Fruit fly (Drosophila melanogaster): Measurements from ENCODE around the gene Sirt2.
A peak's percentile ranks its signal among the peaks of the same experiment; 100 is the strongest.

Sirt2 gene

dm6 chr3R:20312838-20313237 lies 15.4 kb upstream of the Sirt2 start (continued):
- TF ChIP-seq Gsc (GFP tag; IDR thresholded peaks at IDR 0.05) (no peak), knrl (GFP tag; IDR thresholded peaks at IDR 0.05; ENCODE audit: partially characterized antibody) (no peak), HHEX (GFP tag; optimal IDR thresholded peaks at IDR 0.05) (peak; percentile 20), slp2 (GFP tag; optimal IDR thresholded peaks at IDR 0.05) (no peak), CG11560 (tag; IDR thresholded peaks at IDR 0.05) (no peak), CG2678 (tag; optimal IDR thresholded peaks at IDR 0.05) (peak; percentile 54), mam (GFP tag; optimal IDR thresholded peaks at IDR 0.05) (no peak), CG15601 (tag; optimal IDR thresholded peaks at IDR 0.05) (no peak), Sox100B (GFP tag; optimal IDR thresholded peaks at IDR 0.05) (peak; percentile 37), emc (GFP tag; optimal IDR thresholded peaks at IDR 0.05) (peak; percentile 15), nmo (GFP tag; optimal IDR thresholded peaks at IDR 0.05) (peak; percentile 38), CG10431 (GFP tag; optimal IDR thresholded peaks at IDR 0.05) (no peak), bbx (GFP tag; IDR thresholded peaks at IDR 0.05; ENCODE audit: partially characterized antibody) (no peak), tin (GFP tag; optimal IDR thresholded peaks at IDR 0.05) (peak; percentile 10), CG12071 (GFP tag; optimal IDR thresholded peaks at IDR 0.05) (peak; percentile 51), lilli (GFP tag; optimal IDR thresholded peaks at IDR 0.05) (peak; percentile 35), H15 (GFP tag; IDR thresholded peaks at IDR 0.05) (no peak), cas (GFP tag; IDR thresholded peaks at IDR 0.05) (no peak), D19B (GFP tag; optimal IDR thresholded peaks at IDR 0.05) (peak; percentile 29), ttk (GFP tag; IDR thresholded peaks at IDR 0.05) (no peak), lbe (GFP tag; optimal IDR thresholded peaks at IDR 0.05) (peak; percentile 65), CG32767 (GFP tag; IDR thresholded peaks at IDR 0.05) (0 out of 2 replicates have a peak, but pooled peaks have one; percentile 32), unpg (GFP tag; optimal IDR thresholded peaks at IDR 0.05) (no peak), Nf-YC (tag; optimal IDR thresholded peaks at IDR 0.05) (peak; percentile 4), dysf (GFP tag; IDR thresholded peaks at IDR 0.05) (peak; percentile 58; the same call in 2 of the 3 replicates), CG7357 (GFP tag; IDR thresholded peaks at IDR 0.05) (peak; percentile 48; the same call in 1 of the 3 replicates), CG4424 (GFP tag; optimal IDR thresholded peaks at IDR 0.05) (peak; percentile 13), onecut (GFP tag; IDR thresholded peaks at IDR 0.05) (no peak), Antp (GFP tag; optimal IDR thresholded peaks at IDR 0.05) (no peak), B-H2 (GFP tag; optimal IDR thresholded peaks at IDR 0.05) (no peak), Ravus (GFP tag; IDR thresholded peaks at IDR 0.05) (peak; percentile 13), CG8924 (tag; optimal IDR thresholded peaks at IDR 0.05) (peak; percentile 30), so (GFP tag; IDR thresholded peaks at IDR 0.05) (0 out of 3 replicates have a peak, but pooled peaks have one; percentile 29), CG4282 (GFP tag; optimal IDR thresholded peaks at IDR 0.05) (no peak), ranshi (GFP tag; IDR thresholded peaks at IDR 0.05) (peak; percentile 56), Rfx (GFP tag; IDR thresholded peaks at IDR 0.05) (no peak), Trl (optimal IDR thresholded peaks at IDR 0.05) (no peak), Trl (GFP tag; optimal IDR thresholded peaks at IDR 0.05) (no peak), hb (GFP tag; IDR thresholded peaks at IDR 0.05; ENCODE audit: partially characterized antibody) (no peak), CG17829 (tag; optimal IDR thresholded peaks at IDR 0.05) (peak; percentile 23), stc (GFP tag; IDR thresholded peaks at IDR 0.05) (peak; percentile 40; the same call in 1 of the 2 replicates), croc (GFP tag; conservative IDR thresholded peaks at IDR 0.05) (no peak), lov (optimal IDR thresholded peaks at IDR 0.05) (no peak), lov (GFP tag; IDR thresholded peaks at IDR 0.05) (no peak), CG13624 (GFP tag; optimal IDR thresholded peaks at IDR 0.05) (peak; percentile 19), Gug (GFP tag; IDR thresholded peaks at IDR 0.05) (peak; percentile 52; the same call in 1 of the 4 replicates), CG10654 (GFP tag; optimal IDR thresholded peaks at IDR 0.05) (peak; percentile 11), Blimp-1 (GFP tag; optimal IDR thresholded peaks at IDR 0.05) (peak; percentile 42), Usf (GFP tag; optimal IDR thresholded peaks at IDR 0.05) (no peak), crp (GFP tag; optimal IDR thresholded peaks at IDR 0.05) (no peak), D (optimal IDR thresholded peaks at IDR 0.05) (no peak), D (GFP tag; optimal IDR thresholded peaks at IDR 0.05) (peak; percentile 6)
